Worm (Caenorhabditis elegans) whole organism, L2 larva: ENCODE data around the gene R11G1.11.

Source experiments
- ceh-82 ChIP-seq: fragments of 150-350 bp; optimal IDR thresholded peaks from 2 replicates; lab custom pipeline; 2014; ENCODE audit warnings: missing biosample characterization, missing genetic modification characterization
- lin-39 ChIP-seq: fragments of 150-350 bp; optimal IDR thresholded peaks from 2 replicates; lab custom pipeline; 2014; ENCODE audit warnings: missing biosample characterization, missing genetic modification reagents, missing genetic modification characterization
- lsy-2 ChIP-seq, 2 experiments: fragments of 150-350 bp in 1 of 2; sonication (generic microtip) in 1 of 2; optimal IDR thresholded peaks; 2 replicates each; lab custom pipeline; 2014 to 2017; ENCODE audit warnings: missing biosample characterization in 2 of 2, missing genetic modification characterization in 2 of 2

- TF ChIP-seq lin-39 (tag; lab: Kevin White, UChicago) (no peak), ceh-82 (tag; lab: Kevin White, UChicago) (no peak), lsy-2 (tag; optimal IDR thresholded peaks at IDR 0.05; lab: Kevin White, UChicago) (no peak)
Observed at ce11 chrX:3613665-3614064, 41.1 kb upstream of the R11G1.11 start.
